Worm (Caenorhabditis elegans): ENCODE results near the gene C02F5.2.

DNA sequence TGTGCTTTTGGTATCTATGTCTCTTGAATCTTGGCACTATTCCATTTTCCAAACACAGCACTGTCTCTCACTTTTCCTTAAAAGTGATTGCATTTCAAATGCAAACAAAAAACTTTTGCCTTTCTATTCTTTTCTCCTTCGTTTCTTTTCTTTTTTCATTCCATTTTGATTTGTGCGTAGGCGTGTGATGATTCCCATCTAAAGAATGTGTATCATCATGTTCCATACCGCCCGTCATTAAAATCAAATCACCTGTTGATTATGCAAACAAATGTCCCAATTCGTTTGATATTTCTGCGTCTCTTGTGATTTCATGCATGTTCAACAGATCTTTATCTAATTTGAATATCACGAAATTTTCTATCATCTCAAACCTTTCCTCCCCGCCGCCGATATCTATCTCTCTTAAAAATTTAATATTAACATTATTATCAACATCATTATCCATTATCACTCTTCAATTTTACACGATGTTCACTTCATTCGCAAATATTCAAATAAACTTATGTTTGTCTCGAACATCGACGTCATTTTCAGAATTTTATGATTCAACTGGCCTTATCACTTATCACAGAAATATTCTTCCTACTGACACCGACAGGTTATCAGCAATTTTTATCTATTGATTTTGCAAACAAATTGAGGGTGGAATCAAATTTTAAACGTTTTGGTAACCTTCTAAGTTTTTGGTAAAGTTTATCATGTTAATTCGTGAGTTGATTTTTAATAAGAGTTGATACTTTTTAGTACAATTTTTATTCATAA, 42.0 kb downstream of the C02F5.2 start:
- TF ChIP-seq him-1 (tag; optimal IDR thresholded peaks at IDR 0.05) (no peak), dao-5 (tag; optimal IDR thresholded peaks at IDR 0.05) (no peak), W03F9.2 (tag; optimal IDR thresholded peaks at IDR 0.05) (no peak)
